Worm (Caenorhabditis elegans) whole organism, midembryonic: ENCODE results near the gene tag-276.

Experiments used
- T22C8.4 ChIP-seq: fragments of 200-800 bp; sonication (Bioruptor generic); IDR thresholded peaks from 2 replicates; pipeline ENCODE4 v1.3.6; 2022; ENCODE audit warnings: missing genetic modification characterization, missing compliant biosample characterization
- cog-1 ChIP-seq: sonication (generic microtip); optimal IDR thresholded peaks from 2 replicates; lab custom pipeline; 2016; ENCODE audit warnings: missing genetic modification characterization, missing compliant biosample characterization
- flt-1 ChIP-seq: fragments of 200-800 bp; sonication (Bioruptor generic); IDR thresholded peaks from 2 replicates; pipeline ENCODE4 v1.3.6; 2022; ENCODE audit warnings: missing genetic modification characterization, missing compliant biosample characterization
- klf-2 ChIP-seq: fragments of 200-800 bp; sonication (Bioruptor generic); conservative IDR thresholded peaks from 2 replicates; pipeline ENCODE4 v1.3.6; 2022; ENCODE audit warnings: missing genetic modification reagents, missing genetic modification characterization, missing compliant biosample characterization
- med-1 ChIP-seq: sonication (generic microtip); optimal IDR thresholded peaks from 2 replicates; lab custom pipeline; 2017; ENCODE audit warnings: missing genetic modification characterization, mild to moderate bottlenecking, missing compliant biosample characterization, antibody characterized with exemption, missing genetic modification reagents; ENCODE audit not compliant: insufficient read depth
- ref-1 ChIP-seq: fragments of 200-800 bp; sonication (Bioruptor generic); conservative IDR thresholded peaks from 2 replicates; pipeline ENCODE4 v1.3.6; 2022; ENCODE audit warnings: missing genetic modification reagents, missing genetic modification characterization, missing compliant biosample characterization
- tab-1 ChIP-seq: fragments of 200-800 bp; sonication (Bioruptor generic); IDR thresholded peaks from 2 replicates; pipeline ENCODE4 v1.3.6; 2022; ENCODE audit warnings: missing genetic modification characterization, missing compliant biosample characterization
- ztf-23 ChIP-seq: fragments of 200-800 bp; sonication (Bioruptor generic); IDR thresholded peaks from 2 replicates; pipeline ENCODE4 v1.3.6; 2022; ENCODE audit warnings: missing genetic modification reagents, missing genetic modification characterization, missing compliant biosample characterization
- ztf-29 ChIP-seq: fragments of 200-800 bp; sonication (Bioruptor generic); IDR thresholded peaks from 2 replicates; pipeline ENCODE4 v1.3.6; 2022; ENCODE audit warnings: missing genetic modification reagents, missing genetic modification characterization, missing compliant biosample characterization

Gene tag-276

DNA sequence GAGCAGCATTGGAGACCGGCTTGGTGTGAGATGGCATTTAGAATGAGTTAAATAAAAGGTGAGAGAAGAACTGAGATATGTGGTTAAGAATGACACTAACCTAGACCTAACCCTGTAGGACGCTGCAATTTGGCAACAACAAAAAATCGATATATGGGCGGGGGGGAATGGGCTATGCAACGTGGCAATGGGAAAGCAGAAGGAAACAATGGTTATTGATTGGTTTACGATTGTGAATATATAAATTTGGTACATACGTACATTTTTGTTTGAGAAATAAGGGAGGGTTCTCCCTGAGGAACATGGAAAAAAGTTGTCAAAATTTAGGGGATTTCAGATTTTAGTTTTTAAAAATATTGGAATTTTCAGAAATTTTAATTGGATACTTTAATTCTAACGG lies at the start of gene tag-276:
Gene tag-276, minus strand, starts transcription at position 101 of the 400 bp plus-strand sequence.
- TF ChIP-seq ztf-23 (GFP tag; lab: Robert Waterston, UW) (no peak), med-1 (GFP tag; lab: Kevin White, UChicago) (no peak), ref-1 (no peak), klf-2 (GFP tag; lab: Robert Waterston, UW) (no peak), flt-1 (no peak), cog-1 (no peak), ztf-29 (GFP tag; lab: Robert Waterston, UW) (no peak), T22C8.4 (GFP tag; lab: Robert Waterston, UW) (no peak), tab-1 (GFP tag; lab: Robert Waterston, UW) (no peak)

DNA sequence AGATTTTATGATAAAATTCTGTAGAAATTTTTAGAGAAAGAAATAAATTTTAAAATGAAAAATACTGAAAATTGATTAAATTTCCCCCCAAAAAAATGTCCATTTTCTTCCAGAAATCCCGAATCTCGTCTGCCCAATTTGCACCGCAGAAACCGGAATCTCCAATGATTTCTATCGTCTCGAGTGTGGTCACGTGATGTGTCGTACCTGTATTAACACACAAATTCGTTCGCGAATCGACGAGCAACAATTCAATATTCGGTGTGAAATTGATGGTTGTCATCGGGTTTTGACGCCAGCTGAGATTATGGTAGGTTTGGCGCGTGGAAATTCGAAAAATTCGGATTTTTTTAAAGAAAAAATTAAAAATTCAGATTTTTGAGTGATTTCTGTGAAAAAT lies 47.6 kb upstream of the tag-276 start:
- TF ChIP-seq ztf-29 (GFP tag; lab: Robert Waterston, UW) (no peak), ref-1 (no peak), tab-1 (GFP tag; lab: Robert Waterston, UW) (no peak), flt-1 (no peak), T22C8.4 (GFP tag; lab: Robert Waterston, UW) (no peak), klf-2 (GFP tag; lab: Robert Waterston, UW) (no peak), med-1 (GFP tag; lab: Kevin White, UChicago) (no peak), ztf-23 (GFP tag; lab: Robert Waterston, UW) (no peak), cog-1 (no peak)

DNA sequence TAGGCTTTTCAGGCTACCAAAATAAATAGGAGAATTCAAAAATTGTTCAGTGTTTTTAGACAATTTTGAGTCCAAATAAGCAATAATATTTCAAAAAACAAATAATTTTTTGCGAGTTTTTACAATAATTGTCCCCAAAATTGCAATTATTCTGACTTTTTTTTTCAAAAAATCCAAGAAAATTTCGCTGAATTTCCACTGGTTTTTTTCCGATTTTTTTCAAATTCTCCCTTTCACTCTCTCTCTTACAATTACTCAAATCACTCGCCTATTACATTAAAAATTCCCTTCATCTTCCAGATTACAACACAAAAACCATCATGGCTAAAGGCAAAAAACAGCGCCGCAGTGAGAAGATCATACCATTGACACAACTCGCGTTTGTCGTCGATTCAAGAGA lies 40.1 kb upstream of the tag-276 start, which contains the start of gene Y57A10A.31:
Gene Y57A10A.31, plus strand, starts transcription at position 301 of the 400 bp plus-strand sequence.
- TF ChIP-seq cog-1: no peak
- no peak for TF ChIP-seq tab-1 (GFP tag; lab: Robert Waterston, UW)
- TF ChIP-seq med-1 (GFP tag; lab: Kevin White, UChicago): no peak

DNA sequence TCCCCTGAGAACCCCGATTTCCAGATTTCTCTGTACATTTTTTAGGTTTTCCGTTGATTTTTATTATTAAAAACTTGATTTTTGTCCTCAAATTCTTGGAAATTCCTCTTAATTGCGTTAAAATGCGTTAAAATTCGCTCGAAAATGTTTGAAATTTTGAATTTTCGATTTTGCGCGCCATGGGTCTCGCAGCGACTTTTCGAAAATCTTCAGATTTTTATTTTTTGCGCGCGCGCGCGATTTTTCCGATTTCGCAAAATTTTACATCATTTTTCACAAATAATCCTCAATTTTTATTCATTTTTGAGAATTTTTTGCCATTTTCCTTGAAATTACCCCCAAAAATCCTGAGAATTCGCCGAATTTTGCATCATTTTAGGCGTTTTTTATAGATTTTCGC lies 35.1 kb upstream of the tag-276 start:
- TF ChIP-seq flt-1: no peak

DNA sequence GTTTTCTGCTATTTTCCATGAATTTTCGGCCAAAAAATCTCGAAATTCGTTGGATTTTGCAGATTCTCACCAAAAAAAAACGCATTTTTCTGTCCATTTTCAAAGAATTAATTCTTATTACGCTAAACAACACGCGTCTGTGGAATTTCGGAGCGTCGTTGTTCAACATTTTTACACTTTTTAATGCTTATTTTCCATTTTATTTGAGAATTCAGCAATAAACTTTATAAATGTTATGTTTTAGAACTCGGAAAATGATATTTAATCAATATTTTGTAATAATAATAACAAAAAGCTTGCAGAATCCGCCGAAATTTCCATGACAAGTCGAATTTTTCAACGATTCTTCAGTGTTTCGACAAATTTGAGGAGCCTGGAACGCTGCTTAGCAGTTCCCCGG lies 31.4 kb upstream of the tag-276 start, which contains the start of gene ife-5:
Gene ife-5, plus strand, starts transcription at position 301 of the 400 bp plus-strand sequence.
- no peak for TF ChIP-seq tab-1 (GFP tag; lab: Robert Waterston, UW)
- TF ChIP-seq ztf-29 (GFP tag; lab: Robert Waterston, UW): no peak
- TF ChIP-seq klf-2 (GFP tag; lab: Robert Waterston, UW): no peak
- no peak for TF ChIP-seq med-1 (GFP tag; lab: Kevin White, UChicago)
- no peak for TF ChIP-seq ztf-23 (GFP tag; lab: Robert Waterston, UW)
- TF ChIP-seq cog-1: no peak
- no peak for TF ChIP-seq ref-1
- TF ChIP-seq T22C8.4 (GFP tag; lab: Robert Waterston, UW): no peak
- TF ChIP-seq flt-1: no peak

DNA sequence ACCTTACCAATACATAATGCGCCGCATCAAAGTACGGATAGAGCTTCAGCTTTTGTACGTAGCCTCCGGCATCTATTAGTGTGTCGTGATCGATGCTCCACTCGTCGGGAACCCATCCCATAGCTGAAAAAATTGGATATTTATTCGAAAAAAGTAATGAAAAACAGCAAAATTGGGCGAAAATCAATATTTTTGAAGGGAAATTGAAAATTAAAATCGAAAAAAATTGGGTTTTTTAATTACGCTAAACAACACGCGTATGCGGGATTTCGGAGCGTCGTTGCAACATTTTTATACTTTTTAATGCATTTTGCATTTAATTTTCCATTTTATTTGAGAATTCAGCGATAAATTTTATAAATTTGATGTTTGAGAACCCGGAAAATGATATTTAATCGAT lies 30.3 kb upstream of the tag-276 start, which contains the start of the genes tric-1B.2 and Y57A10A.29:
Gene tric-1B.2, minus strand, starts transcription at position 129 of the 400 bp plus-strand sequence.
Gene Y57A10A.29, plus strand, starts transcription at position 303 of the 400 bp plus-strand sequence.
- TF ChIP-seq klf-2 (GFP tag; lab: Robert Waterston, UW) (no peak), ztf-23 (GFP tag; lab: Robert Waterston, UW) (no peak), ref-1 (no peak), tab-1 (GFP tag; lab: Robert Waterston, UW) (no peak), med-1 (GFP tag; lab: Kevin White, UChicago) (no peak), cog-1 (no peak), flt-1 (no peak), T22C8.4 (GFP tag; lab: Robert Waterston, UW) (no peak)

DNA sequence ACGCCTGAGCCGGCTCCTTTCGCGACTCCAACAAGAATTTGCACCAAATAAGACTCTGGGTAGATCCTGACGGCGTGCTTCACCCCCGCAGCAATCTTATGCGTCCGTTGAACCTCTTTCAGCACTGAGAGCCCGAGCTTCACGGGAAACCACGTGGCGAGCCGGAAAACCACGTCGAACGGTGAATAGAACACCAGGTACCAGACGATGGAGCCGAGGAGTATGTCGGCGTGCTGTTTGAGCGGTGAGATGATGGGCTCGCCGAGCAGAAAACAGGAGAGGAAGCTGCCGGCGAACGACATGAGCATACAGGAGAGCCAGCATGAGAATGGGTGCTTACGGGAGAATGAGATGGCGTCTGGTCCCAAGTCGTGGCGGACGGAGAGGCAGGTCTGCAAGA lies 29.7 kb upstream of the tag-276 start:
- no peak for TF ChIP-seq ztf-23 (GFP tag; lab: Robert Waterston, UW)
- no peak for TF ChIP-seq cog-1
- no peak for TF ChIP-seq flt-1
- no peak for TF ChIP-seq klf-2 (GFP tag; lab: Robert Waterston, UW)
- TF ChIP-seq ztf-29 (GFP tag; lab: Robert Waterston, UW): no peak
- no peak for TF ChIP-seq ref-1
- no peak for TF ChIP-seq tab-1 (GFP tag; lab: Robert Waterston, UW)
- no peak for TF ChIP-seq med-1 (GFP tag; lab: Kevin White, UChicago)
- TF ChIP-seq T22C8.4 (GFP tag; lab: Robert Waterston, UW): no peak

DNA sequence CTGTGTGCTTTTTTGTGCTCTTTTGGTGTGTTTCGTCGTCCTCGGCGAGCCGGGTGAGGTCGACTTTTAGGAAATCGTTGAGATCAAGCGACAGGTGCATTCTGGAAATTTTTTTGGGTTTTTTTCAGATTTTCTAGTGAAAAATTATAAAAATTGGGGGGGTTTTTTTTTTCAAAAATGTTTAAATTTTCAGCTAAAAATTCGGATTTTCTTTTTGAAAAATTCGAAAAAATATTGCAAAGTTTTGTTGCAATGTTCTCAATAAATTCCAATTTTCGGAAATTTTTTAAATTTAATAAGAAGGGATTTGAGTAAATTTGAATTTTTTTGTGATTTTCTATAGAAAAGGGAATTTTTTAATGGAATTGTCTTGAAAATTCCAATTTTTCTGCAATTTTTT lies 26.0 kb upstream of the tag-276 start, which contains the start of gene Y57A10A.27:
Gene Y57A10A.27, minus strand, starts transcription at position 101 of the 400 bp plus-strand sequence.
- TF ChIP-seq ref-1 (no peak), T22C8.4 (GFP tag; lab: Robert Waterston, UW) (no peak), cog-1 (no peak), med-1 (GFP tag; lab: Kevin White, UChicago) (no peak), klf-2 (GFP tag; lab: Robert Waterston, UW) (no peak), ztf-23 (GFP tag; lab: Robert Waterston, UW) (no peak), flt-1 (no peak), tab-1 (GFP tag; lab: Robert Waterston, UW) (no peak), ztf-29 (GFP tag; lab: Robert Waterston, UW) (no peak)

DNA sequence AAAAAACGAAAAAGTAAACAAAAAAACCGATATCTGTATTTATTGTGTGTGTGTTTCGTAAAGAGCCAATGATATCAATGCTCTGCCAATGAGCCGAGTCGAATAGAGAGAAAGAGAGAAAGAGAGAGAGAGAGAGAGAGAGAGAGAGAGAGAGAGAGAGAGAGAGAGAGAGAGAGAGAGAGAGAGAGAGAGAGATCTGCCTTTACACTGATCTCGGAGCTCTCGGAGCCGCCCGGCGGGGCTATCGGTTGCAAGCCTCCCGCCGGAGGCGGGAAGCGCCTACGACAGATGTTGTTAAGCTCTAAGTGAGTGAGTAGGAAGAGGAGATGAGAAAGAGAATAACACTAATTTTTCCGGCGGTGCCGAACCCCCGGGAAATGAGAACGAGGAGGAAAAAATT lies 19.9 kb upstream of the tag-276 start:
- no peak for TF ChIP-seq tab-1 (GFP tag; lab: Robert Waterston, UW)
- no peak for TF ChIP-seq cog-1
- TF ChIP-seq T22C8.4 (GFP tag; lab: Robert Waterston, UW): no peak
- no peak for TF ChIP-seq flt-1
- TF ChIP-seq ztf-23 (GFP tag; lab: Robert Waterston, UW): no peak

DNA sequence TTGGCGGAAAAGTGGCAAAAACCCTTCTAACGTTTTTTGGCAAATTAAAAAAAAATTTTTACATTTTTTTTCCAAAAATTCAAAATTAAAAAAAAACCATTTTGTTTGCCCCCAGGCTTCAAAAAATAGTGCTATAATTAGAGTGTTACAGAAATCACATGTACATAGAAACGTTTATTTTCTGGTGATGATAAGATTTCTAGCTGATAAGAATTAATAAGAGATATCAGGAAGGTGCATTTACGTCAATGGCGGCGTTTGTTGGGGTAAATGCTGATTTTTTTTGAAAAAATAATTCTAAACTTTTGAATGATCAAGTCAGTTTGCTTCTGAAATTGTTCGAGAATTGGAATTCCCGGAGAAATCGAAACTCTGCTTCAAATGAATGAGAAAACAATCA lies 17.9 kb upstream of the tag-276 start:
- no peak for TF ChIP-seq med-1 (GFP tag; lab: Kevin White, UChicago)
- no peak for TF ChIP-seq tab-1 (GFP tag; lab: Robert Waterston, UW)
- no peak for TF ChIP-seq T22C8.4 (GFP tag; lab: Robert Waterston, UW)
- no peak for TF ChIP-seq klf-2 (GFP tag; lab: Robert Waterston, UW)
- TF ChIP-seq cog-1: no peak
- TF ChIP-seq ref-1: no peak
- TF ChIP-seq ztf-29 (GFP tag; lab: Robert Waterston, UW): no peak
- TF ChIP-seq flt-1: no peak
- no peak for TF ChIP-seq ztf-23 (GFP tag; lab: Robert Waterston, UW)
